Worm (Caenorhabditis elegans) whole organism, L3 larva: ENCODE results near the gene skr-9.

Experiments
- aly-2 ChIP-seq: fragments of 150-350 bp; optimal IDR thresholded peaks from 2 replicates; lab custom pipeline; 2014; ENCODE audit warnings: missing biosample characterization, missing genetic modification characterization
- daf-12 ChIP-seq: fragments of 150-350 bp; optimal IDR thresholded peaks from 2 replicates; lab custom pipeline; 2014; ENCODE audit warnings: missing biosample characterization, missing genetic modification reagents, missing genetic modification characterization
- elt-2 ChIP-seq: sonication (generic microtip); optimal IDR thresholded peaks from 2 replicates; lab custom pipeline; 2016; ENCODE audit warnings: missing genetic modification reagents, mild to moderate bottlenecking, missing genetic modification characterization, missing compliant biosample characterization
- pha-4 ChIP-seq: fragments of 150-350 bp; optimal IDR thresholded peaks from 2 replicates; lab custom pipeline; 2014; ENCODE audit warnings: missing biosample characterization, missing genetic modification reagents, missing genetic modification characterization
- zag-1 ChIP-seq: fragments of 150-350 bp; optimal IDR thresholded peaks from 2 replicates; lab custom pipeline; 2014; ENCODE audit warnings: missing biosample characterization, missing genetic modification characterization

DNA sequence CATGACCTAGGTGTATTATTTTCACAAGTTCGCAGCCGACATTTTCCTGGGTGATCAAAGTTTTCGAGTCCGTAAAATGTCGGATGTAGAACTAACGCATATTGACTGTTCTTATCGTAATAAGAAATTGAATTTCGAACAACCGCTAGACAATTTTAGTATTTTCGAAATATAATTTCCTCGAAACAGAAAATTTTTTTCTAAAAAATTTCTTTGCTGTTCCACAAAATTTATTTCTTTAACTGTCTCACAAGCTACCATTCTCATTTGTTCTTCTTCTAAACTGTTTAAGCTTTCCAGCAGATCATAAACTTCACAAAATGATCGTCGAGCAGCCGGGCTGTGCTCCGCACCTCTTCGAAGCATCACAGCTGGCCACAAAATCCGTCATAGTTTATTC, 12.8 kb downstream of the skr-9 start, which contains the start of gene C52D10.3:
- TF ChIP-seq daf-12 (tag; lab: Kevin White, UChicago) (no peak), aly-2 (no peak), zag-1 (tag; lab: Kevin White, UChicago) (no peak), pha-4 (no peak), elt-2 (tag; lab: Kevin White, UChicago) (no peak)
